Worm (Caenorhabditis elegans): ENCODE results near the gene ubc-15.

Gene ubc-15

DNA sequence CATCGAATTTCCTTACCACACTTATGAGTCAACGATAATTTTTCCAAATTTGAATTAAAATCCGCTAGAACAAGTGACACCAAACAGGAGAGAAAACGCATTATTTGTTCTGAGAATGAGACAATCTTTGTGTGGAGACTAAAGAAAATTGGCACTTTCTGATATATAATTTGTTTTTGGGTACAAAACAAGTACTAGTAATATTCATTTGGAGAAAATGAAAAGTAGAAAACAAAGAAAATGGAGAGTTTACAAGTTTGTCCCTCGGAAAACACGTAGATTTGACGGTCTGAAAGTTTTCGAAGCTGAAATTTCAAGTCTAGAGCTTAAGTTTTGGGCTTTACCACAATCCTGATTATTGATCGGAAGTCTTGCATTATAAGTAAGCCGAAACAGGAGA is 27.3 kb upstream of the ubc-15 start, which contains the start of gene irld-66:
irld-66 (minus strand) TSS at position 101 of the 400 bp plus-strand sequence.
- TF ChIP-seq ztf-11 (tag; optimal IDR thresholded peaks at IDR 0.05) (no peak), arid-1 (GFP tag; conservative IDR thresholded peaks at IDR 0.05) (no peak), mes-2 (tag; optimal IDR thresholded peaks at IDR 0.05; ENCODE audit: poor library complexity, severe bottlenecking) (no peak), dmd-6 (GFP tag; IDR thresholded peaks at IDR 0.05) (no peak), nhr-28 (tag; optimal IDR thresholded peaks at IDR 0.05) (no peak), cey-2 (tag; optimal IDR thresholded peaks at IDR 0.05; ENCODE audit: borderline replicate concordance, insufficient read depth) (no peak), vab-7 (GFP tag; IDR thresholded peaks at IDR 0.05) (no peak), nhr-76 (tag; optimal IDR thresholded peaks at IDR 0.05) (no peak), ctbp-1 (GFP tag; IDR thresholded peaks at IDR 0.05) (no peak), nhr-102 (tag; optimal IDR thresholded peaks at IDR 0.05) (no peak), mxl-3 (GFP tag; optimal IDR thresholded peaks at IDR 0.05) (no peak), F49E8.2 (tag; optimal IDR thresholded peaks at IDR 0.05; ENCODE audit: borderline replicate concordance) (no peak), dpl-1 (GFP tag; optimal IDR thresholded peaks at IDR 0.05) (no peak), lin-38 (GFP tag; IDR thresholded peaks at IDR 0.05) (no peak), ceh-62 (tag; optimal IDR thresholded peaks at IDR 0.05) (no peak), ces-1 (GFP tag; optimal IDR thresholded peaks at IDR 0.05) (no peak), ceh-32 (tag; optimal IDR thresholded peaks at IDR 0.05; ENCODE audit: poor library complexity) (no peak), dve-1 (tag; optimal IDR thresholded peaks at IDR 0.05; ENCODE audit: insufficient read depth) (no peak), gei-8 (GFP tag; optimal IDR thresholded peaks at IDR 0.05) (no peak), skn-1 (tag; optimal IDR thresholded peaks at IDR 0.05) (no peak)

DNA sequence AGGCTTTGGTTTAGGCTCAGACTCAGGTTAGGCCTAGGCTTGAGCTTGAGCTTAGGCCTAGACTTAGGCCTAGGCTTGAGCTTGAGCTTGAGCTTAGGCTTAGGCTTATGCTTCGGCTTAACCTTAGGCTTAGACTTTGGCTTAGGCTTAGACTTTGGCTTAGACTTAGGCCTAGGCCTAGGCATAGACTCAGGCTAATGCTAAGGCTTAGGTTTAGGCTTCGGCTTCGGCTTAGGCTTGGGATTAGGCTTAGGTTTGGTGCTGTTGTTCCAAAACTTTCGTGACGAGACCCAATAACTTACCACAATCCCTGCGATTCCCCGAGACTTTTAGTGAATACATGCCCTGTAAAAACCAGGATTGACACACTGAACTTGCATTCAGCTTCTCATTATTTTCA is 26.3 kb upstream of the ubc-15 start:
- no peak for TF ChIP-seq lin-39 (tag; optimal IDR thresholded peaks at IDR 0.05)
- no peak for TF ChIP-seq dmd-8 (GFP tag; IDR thresholded peaks at IDR 0.05)
- TF ChIP-seq aha-1 (tag): peak; percentile 34

- TF ChIP-seq zip-2 (tag; optimal IDR thresholded peaks at IDR 0.05): no peak
- no peak for TF ChIP-seq hif-1 (tag; optimal IDR thresholded peaks at IDR 0.05)
- TF ChIP-seq mdl-1 (tag; optimal IDR thresholded peaks at IDR 0.05): no peak
- no peak for TF ChIP-seq nhr-6 (tag; optimal IDR thresholded peaks at IDR 0.05)
- TF ChIP-seq ctbp-1 (GFP tag; IDR thresholded peaks at IDR 0.05): no peak
- TF ChIP-seq gei-8 (GFP tag; optimal IDR thresholded peaks at IDR 0.05): no peak
- no peak for TF ChIP-seq T20F7.1 (GFP tag; optimal IDR thresholded peaks at IDR 0.05)
- no peak for TF ChIP-seq mdt-29 (GFP tag; IDR thresholded peaks at IDR 0.05)
- TF ChIP-seq tag-97 (GFP tag; IDR thresholded peaks at IDR 0.05): no peak
- no peak for TF ChIP-seq arid-1 (GFP tag; conservative IDR thresholded peaks at IDR 0.05)
- TF ChIP-seq nhr-77 (tag; optimal IDR thresholded peaks at IDR 0.05): no peak
- TF ChIP-seq ztf-7 (tag; optimal IDR thresholded peaks at IDR 0.05): no peak
- no peak for TF ChIP-seq jun-1 (tag; optimal IDR thresholded peaks at IDR 0.05)
- TF ChIP-seq hlh-11 (tag; optimal IDR thresholded peaks at IDR 0.05): no peak
Observed at ce11 chrII:2937852-2938251, 24.4 kb upstream of the ubc-15 start, which contains the start of gene irld-65. Gene irld-65 (minus strand): TSS chrII:2937952.

ce11 chrII:2934354-2934753 is 20.9 kb upstream of the ubc-15 start, which contains the start of gene irld-67:
Gene irld-67 (minus strand): TSS chrII:2934454.
- TF ChIP-seq fos-1 (tag; optimal IDR thresholded peaks at IDR 0.05) (no peak), lin-38 (GFP tag; IDR thresholded peaks at IDR 0.05) (no peak), egl-27 (tag; optimal IDR thresholded peaks at IDR 0.05) (no peak), dmd-8 (GFP tag; IDR thresholded peaks at IDR 0.05) (no peak)
